Fruit fly (Drosophila melanogaster): ENCODE measurements around the gene CG42724.

CG42724 gene

dm6 chr3R:6345814-6346213 lies 22.3 kb downstream of the CG42724 start, which contains the start of the genes SmD2 and CG18048 (continued):
- no peak for TF ChIP-seq Doc2 (GFP tag; IDR thresholded peaks at IDR 0.05)
- TF ChIP-seq bcd (GFP tag; optimal IDR thresholded peaks at IDR 0.05), result peak; percentile 12
- peak; percentile 5 for TF ChIP-seq CG13123 (GFP tag; optimal IDR thresholded peaks at IDR 0.05)
- peak; percentile 24 for TF ChIP-seq CG30403 (GFP tag; optimal IDR thresholded peaks at IDR 0.05)
- peak; percentile 16 for TF ChIP-seq Ssrp (tag; optimal IDR thresholded peaks at IDR 0.05)
- TF ChIP-seq CG15514 (GFP tag; optimal IDR thresholded peaks at IDR 0.05), result peak; percentile 76
- TF ChIP-seq Lhr (GFP tag; optimal IDR thresholded peaks at IDR 0.05), result peak; percentile 57
- TF ChIP-seq Abd-B (GFP tag; optimal IDR thresholded peaks at IDR 0.05), result peak; percentile 5
- peak; percentile 70 for TF ChIP-seq nmo (GFP tag; optimal IDR thresholded peaks at IDR 0.05)
- peak; percentile 9 for TF ChIP-seq Fer1 (GFP tag; optimal IDR thresholded peaks at IDR 0.05)
- TF ChIP-seq Nf-YC (tag; optimal IDR thresholded peaks at IDR 0.05), result peak; percentile 18
- peak; percentile 90 for TF ChIP-seq Sin3A (optimal IDR thresholded peaks at IDR 0.05)
- TF ChIP-seq eve (GFP tag; optimal IDR thresholded peaks at IDR 0.05), result no peak
- no peak for TF ChIP-seq CG4328 (GFP tag; optimal IDR thresholded peaks at IDR 0.05)
- peak; percentile 67 for TF ChIP-seq CG30020 (tag; optimal IDR thresholded peaks at IDR 0.05)
- TF ChIP-seq Dref (GFP tag; IDR thresholded peaks at IDR 0.05), result peak; percentile 31
- peak; percentile 65 for TF ChIP-seq hbn (GFP tag; IDR thresholded peaks at IDR 0.05; ENCODE audit: partially characterized antibody)
- TF ChIP-seq CG9932 (GFP tag; IDR thresholded peaks at IDR 0.05), result peak; percentile 30; the same call in 1 of the 2 replicates
- peak; percentile 52 for TF ChIP-seq HmgZ (tag; optimal IDR thresholded peaks at IDR 0.05)
- TF ChIP-seq Bgb (GFP tag; IDR thresholded peaks at IDR 0.05; ENCODE audit: partially characterized antibody), result peak; percentile 71
- TF ChIP-seq sens (GFP tag), result peak; percentile 27
- TF ChIP-seq CHES-1-like (GFP tag; optimal IDR thresholded peaks at IDR 0.05), result peak; percentile 6
- peak; percentile 9 for TF ChIP-seq CG18262 (tag; optimal IDR thresholded peaks at IDR 0.05)
- TF ChIP-seq twi (tag; optimal IDR thresholded peaks at IDR 0.05), result no peak
- TF ChIP-seq CG34422 (GFP tag; IDR thresholded peaks at IDR 0.05), result 0 out of 3 replicates have a peak, but pooled peaks have one; percentile 51
- peak; percentile 83 for TF ChIP-seq row (GFP tag; IDR thresholded peaks at IDR 0.05)
- TF ChIP-seq CG12659 (GFP tag; optimal IDR thresholded peaks at IDR 0.05), result peak; percentile 47
- TF ChIP-seq CG2116 (GFP tag; optimal IDR thresholded peaks at IDR 0.05), result peak; percentile 59
- peak; percentile 50 for TF ChIP-seq Deaf1 (tag; optimal IDR thresholded peaks at IDR 0.05)
- TF ChIP-seq CG5245 (GFP tag; optimal IDR thresholded peaks at IDR 0.05), result no peak
- TF ChIP-seq CG13287 (GFP tag; IDR thresholded peaks at IDR 0.05; ENCODE audit: partially characterized antibody), result peak; percentile 85
- TF ChIP-seq Dp (GFP tag; optimal IDR thresholded peaks at IDR 0.05), result peak; percentile 56
- peak; percentile 73 for TF ChIP-seq phol (tag; optimal IDR thresholded peaks at IDR 0.05)
- no peak for TF ChIP-seq odd (GFP tag; optimal IDR thresholded peaks at IDR 0.05)
- TF ChIP-seq hkb (optimal IDR thresholded peaks at IDR 0.05), result peak; percentile 43
- no peak for TF ChIP-seq hkb (GFP tag; IDR thresholded peaks at IDR 0.05)
- TF ChIP-seq hb (GFP tag; IDR thresholded peaks at IDR 0.05; ENCODE audit: partially characterized antibody), result peak; percentile 57; the same call in 1 of the 3 replicates
- peak; percentile 65; the same call in 1 of the 3 replicates for TF ChIP-seq Opbp (GFP tag; IDR thresholded peaks at IDR 0.05; ENCODE audit: partially characterized antibody)
- TF ChIP-seq pzg (GFP tag; optimal IDR thresholded peaks at IDR 0.05), result peak; percentile 69
- TF ChIP-seq CG8089 (GFP tag; optimal IDR thresholded peaks at IDR 0.05), result no peak
- peak; percentile 85 for TF ChIP-seq Dll (GFP tag; IDR thresholded peaks at IDR 0.05; ENCODE audit: partially characterized antibody)
- TF ChIP-seq Xbp1 (GFP tag; optimal IDR thresholded peaks at IDR 0.05), result peak; percentile 8
- peak; percentile 78 for TF ChIP-seq CG14710 (tag; optimal IDR thresholded peaks at IDR 0.05)
- no peak; the same call in 2 of the 3 replicates for TF ChIP-seq zen2 (GFP tag; IDR thresholded peaks at IDR 0.05; ENCODE audit: partially characterized antibody)
- peak; percentile 85 for TF ChIP-seq trem (tag; optimal IDR thresholded peaks at IDR 0.05)
- peak; percentile 75 for TF ChIP-seq amos (GFP tag; IDR thresholded peaks at IDR 0.05; ENCODE audit: partially characterized antibody)
- peak; percentile 4 for TF ChIP-seq Blimp-1 (GFP tag; optimal IDR thresholded peaks at IDR 0.05)
- TF ChIP-seq vnd (GFP tag; IDR thresholded peaks at IDR 0.05; ENCODE audit: partially characterized antibody), result peak; percentile 75
- peak in 1 of 2 experiments; percentile 47 for TF ChIP-seq Pdp1 (GFP tag; optimal IDR thresholded peaks at IDR 0.05)
